Worm (Caenorhabditis elegans) whole organism, late embryonic: ENCODE data around the gene ttm-1.

ENCODE experiments used
- F13H6.1 ChIP-seq: sonication (generic microtip); optimal IDR thresholded peaks from 2 replicates; lab custom pipeline; 2016; ENCODE audit warnings: missing genetic modification characterization, missing compliant biosample characterization
- K02D7.2 ChIP-seq: sonication (generic microtip); optimal IDR thresholded peaks from 2 replicates; lab custom pipeline; 2017; ENCODE audit warnings: mild to moderate bottlenecking, missing genetic modification characterization, missing compliant biosample characterization
- T23F11.4 ChIP-seq: fragments of 200-800 bp; sonication (Bioruptor generic); optimal IDR thresholded peaks from 2 replicates; lab custom pipeline; 2018; ENCODE audit warnings: mild to moderate bottlenecking, missing genetic modification characterization, missing compliant biosample characterization
- Y22D7AL.16 ChIP-seq: sonication (generic microtip); optimal IDR thresholded peaks from 2 replicates; lab custom pipeline; 2016; ENCODE audit warnings: missing genetic modification characterization, missing compliant biosample characterization
- ahr-1 ChIP-seq: sonication (generic microtip); optimal IDR thresholded peaks from 2 replicates; lab custom pipeline; 2016; ENCODE audit warnings: missing genetic modification characterization, missing compliant biosample characterization
- ceh-14 ChIP-seq: sonication (generic microtip); optimal IDR thresholded peaks from 2 replicates; lab custom pipeline; 2016; ENCODE audit warnings: missing genotype, missing genetic modification characterization, missing compliant biosample characterization
- ceh-19 ChIP-seq: fragments of 200-800 bp; sonication (Bioruptor generic); optimal IDR thresholded peaks from 2 replicates; lab custom pipeline; 2018; ENCODE audit warnings: mild to moderate bottlenecking, missing genetic modification characterization, missing compliant biosample characterization
- ceh-2 ChIP-seq: sonication (generic microtip); optimal IDR thresholded peaks from 2 replicates; lab custom pipeline; 2016; ENCODE audit warnings: missing genotype, missing genetic modification characterization, missing compliant biosample characterization
- ceh-22 ChIP-seq: sonication (generic microtip); optimal IDR thresholded peaks from 2 replicates; lab custom pipeline; 2017; ENCODE audit warnings: missing biosample characterization, missing genetic modification characterization
- ceh-24 ChIP-seq: sonication (generic microtip); optimal IDR thresholded peaks from 2 replicates; lab custom pipeline; 2016; ENCODE audit warnings: mild to moderate bottlenecking, missing genetic modification characterization, missing compliant biosample characterization
- ceh-31 ChIP-seq: sonication (generic microtip); optimal IDR thresholded peaks from 2 replicates; lab custom pipeline; 2016; ENCODE audit warnings: missing genetic modification characterization, missing compliant biosample characterization
- ceh-34 ChIP-seq: sonication (generic microtip); optimal IDR thresholded peaks from 2 replicates; lab custom pipeline; 2016; ENCODE audit warnings: mild to moderate bottlenecking, missing genetic modification characterization, missing compliant biosample characterization
- ceh-6 ChIP-seq: fragments of 200-800 bp; sonication (Bioruptor generic); optimal IDR thresholded peaks from 2 replicates; lab custom pipeline; 2018; ENCODE audit warnings: mild to moderate bottlenecking, missing genetic modification characterization, missing compliant biosample characterization
- che-1 ChIP-seq: sonication (generic microtip); optimal IDR thresholded peaks from 2 replicates; lab custom pipeline; 2016; ENCODE audit warnings: mild to moderate bottlenecking, missing genetic modification characterization, missing compliant biosample characterization
- dmd-4 ChIP-seq: sonication (generic microtip); optimal IDR thresholded peaks from 2 replicates; lab custom pipeline; 2016; ENCODE audit warnings: borderline replicate concordance, missing genetic modification characterization, missing compliant biosample characterization
- dve-1 ChIP-seq: sonication (generic microtip); optimal IDR thresholded peaks from 2 replicates; lab custom pipeline; 2017; ENCODE audit warnings: antibody characterized with exemption, mild to moderate bottlenecking, missing genetic modification characterization, missing compliant biosample characterization
- elt-4 ChIP-seq: sonication (generic microtip); optimal IDR thresholded peaks from 2 replicates; lab custom pipeline; 2016; ENCODE audit warnings: missing genetic modification characterization, missing compliant biosample characterization
- fax-1 ChIP-seq: sonication (generic microtip); optimal IDR thresholded peaks from 2 replicates; lab custom pipeline; 2016; ENCODE audit warnings: missing genotype, missing genetic modification characterization, missing compliant biosample characterization
- fkh-10 ChIP-seq: fragments of 150-350 bp; optimal IDR thresholded peaks from 2 replicates; lab custom pipeline; 2014; ENCODE audit warnings: missing biosample characterization, missing genetic modification reagents, missing genetic modification characterization
- fkh-6 ChIP-seq: sonication (generic microtip); optimal IDR thresholded peaks from 2 replicates; lab custom pipeline; 2016; ENCODE audit warnings: missing genetic modification characterization, missing compliant biosample characterization
- gmeb-2 ChIP-seq: sonication (generic microtip); optimal IDR thresholded peaks from 2 replicates; lab custom pipeline; 2016; ENCODE audit warnings: missing genetic modification characterization, inconsistent platforms, missing compliant biosample characterization
- hlh-13 ChIP-seq: fragments of 200-800 bp; sonication (Bioruptor generic); optimal IDR thresholded peaks from 2 replicates; lab custom pipeline; 2018; ENCODE audit warnings: mild to moderate bottlenecking, missing genetic modification characterization, missing compliant biosample characterization
- hlh-15 ChIP-seq: sonication (generic microtip); optimal IDR thresholded peaks from 2 replicates; lab custom pipeline; 2016; ENCODE audit warnings: missing genetic modification characterization, missing compliant biosample characterization
- hlh-30 ChIP-seq: sonication (generic microtip); optimal IDR thresholded peaks from 2 replicates; lab custom pipeline; 2017; ENCODE audit warnings: antibody characterized with exemption, missing genetic modification characterization, missing compliant biosample characterization; ENCODE audit not compliant: insufficient read depth
- hlh-6 ChIP-seq: sonication (generic microtip); optimal IDR thresholded peaks from 2 replicates; lab custom pipeline; 2016; ENCODE audit warnings: missing genotype, missing genetic modification characterization, missing compliant biosample characterization
- mec-3 ChIP-seq: sonication (generic microtip); optimal IDR thresholded peaks from 2 replicates; lab custom pipeline; 2016; ENCODE audit warnings: borderline replicate concordance, missing genetic modification characterization, missing compliant biosample characterization
- nhr-232 ChIP-seq: sonication (generic microtip); optimal IDR thresholded peaks from 2 replicates; lab custom pipeline; 2016; ENCODE audit warnings: missing genetic modification characterization, missing compliant biosample characterization
- npax-4 ChIP-seq: sonication (generic microtip); optimal IDR thresholded peaks from 2 replicates; lab custom pipeline; 2016; ENCODE audit warnings: missing genetic modification characterization, missing compliant biosample characterization
- pag-3 ChIP-seq: sonication (generic microtip); optimal IDR thresholded peaks from 2 replicates; lab custom pipeline; 2016; ENCODE audit warnings: missing compliant biosample characterization, missing genetic modification characterization, borderline replicate concordance
- pax-1 ChIP-seq: fragments of 150-350 bp; optimal IDR thresholded peaks from 2 replicates; lab custom pipeline; 2014; ENCODE audit warnings: missing biosample characterization, missing genetic modification characterization
- pha-2 ChIP-seq: sonication (generic microtip); optimal IDR thresholded peaks from 2 replicates; lab custom pipeline; 2017; ENCODE audit warnings: mild to moderate bottlenecking, missing genetic modification characterization, missing compliant biosample characterization
- pqm-1 ChIP-seq: sonication (generic microtip); optimal IDR thresholded peaks from 2 replicates; lab custom pipeline; 2016; ENCODE audit warnings: missing genetic modification characterization, missing compliant biosample characterization
- ref-2 ChIP-seq: sonication (generic microtip); optimal IDR thresholded peaks from 2 replicates; lab custom pipeline; 2016; ENCODE audit warnings: missing genetic modification characterization, missing compliant biosample characterization
- rnt-1 ChIP-seq: sonication (generic microtip); optimal IDR thresholded peaks from 2 replicates; lab custom pipeline; 2016; ENCODE audit warnings: missing genetic modification characterization, missing compliant biosample characterization
- sdc-2 ChIP-seq: sonication (generic microtip); optimal IDR thresholded peaks from 2 replicates; lab custom pipeline; 2016; ENCODE audit warnings: missing genotype, missing genetic modification characterization, missing compliant biosample characterization
- sox-2 ChIP-seq: fragments of 200-800 bp; sonication (Bioruptor generic); IDR thresholded peaks from 2 replicates; pipeline ENCODE4 v1.3.6; 2022; ENCODE audit warnings: missing genetic modification reagents, missing genetic modification characterization, missing compliant biosample characterization
- sox-4 ChIP-seq: sonication (generic microtip); optimal IDR thresholded peaks from 2 replicates; lab custom pipeline; 2017; ENCODE audit warnings: mild to moderate bottlenecking, missing genetic modification characterization, inconsistent platforms, missing compliant biosample characterization
- tbx-7 ChIP-seq: sonication (generic microtip); optimal IDR thresholded peaks from 2 replicates; lab custom pipeline; 2016; ENCODE audit warnings: missing genotype, missing genetic modification characterization, missing compliant biosample characterization
- unc-3 ChIP-seq, 2 experiments: fragments of 200-800 bp in 1 of 2; sonication (Bioruptor generic) in 1 of 2; sonication (generic microtip) in 1 of 2; conservative IDR thresholded peaks in 1 of 2; optimal IDR thresholded peaks in 1 of 2; 2 replicates each; pipeline versions ENCODE4 v1.3.6 to Lab custom; 2016 to 2022; ENCODE audit warnings: missing compliant biosample characterization in 2 of 2, missing genetic modification characterization in 2 of 2, missing genetic modification reagents in 1 of 2
- unc-42 ChIP-seq: sonication (generic microtip); optimal IDR thresholded peaks from 2 replicates; lab custom pipeline; 2016; ENCODE audit warnings: missing genotype, missing genetic modification characterization, missing compliant biosample characterization

ttm-1 gene

ce11 chrIII:12993607-12994006 is 26.8 kb upstream of the ttm-1 start, which contains the start of gene col-97:
Gene col-97 (minus strand): TSS chrIII:12993707.
- TF ChIP-seq pag-3 (tag; lab: Kevin White, UChicago) (no peak), gmeb-2 (tag; lab: Kevin White, UChicago) (no peak), ceh-6 (GFP tag; lab: Kevin White, UChicago) (no peak), pha-2 (tag; lab: Kevin White, UChicago) (no peak), hlh-6 (tag; lab: Kevin White, UChicago) (no peak), ref-2 (tag; lab: Kevin White, UChicago) (no peak), unc-3 (GFP tag; conservative IDR thresholded peaks at IDR 0.05; lab: Robert Waterston, UW) (no peak), unc-3 (tag; optimal IDR thresholded peaks at IDR 0.05; lab: Kevin White, UChicago) (no peak), fax-1 (tag; lab: Kevin White, UChicago) (no peak), fkh-6 (tag; lab: Kevin White, UChicago) (no peak), sox-4 (tag; lab: Kevin White, UChicago) (no peak), tbx-7 (tag; lab: Kevin White, UChicago) (no peak), npax-4 (no peak), ceh-22 (no peak), hlh-13 (GFP tag; lab: Kevin White, UChicago) (no peak), ceh-19 (GFP tag; lab: Kevin White, UChicago) (no peak), Y22D7AL.16 (tag; lab: Kevin White, UChicago) (no peak), hlh-30 (tag; lab: Kevin White, UChicago) (no peak), rnt-1 (tag; lab: Kevin White, UChicago) (no peak), ceh-14 (no peak), fkh-10 (no peak)
- TF ChIP-seq, all 69 proteins: peak for 0

ce11 chrIII:12993055-12993454 is 26.3 kb upstream of the ttm-1 start:
- TF ChIP-seq elt-4 (tag; lab: Kevin White, UChicago) = peak; percentile 88
- no peak for TF ChIP-seq nhr-232
- TF ChIP-seq hlh-15 (tag; lab: Kevin White, UChicago) = no peak
- no peak for TF ChIP-seq unc-42 (tag; lab: Kevin White, UChicago)
- no peak for TF ChIP-seq K02D7.2 (tag; lab: Kevin White, UChicago)
- TF ChIP-seq ceh-34 (tag; lab: Kevin White, UChicago) = no peak
- no peak for TF ChIP-seq dve-1
- no peak for TF ChIP-seq hlh-6 (tag; lab: Kevin White, UChicago)
- no peak for TF ChIP-seq pax-1 (tag; lab: Kevin White, UChicago)
- no peak for TF ChIP-seq sox-4 (tag; lab: Kevin White, UChicago)
- peak; percentile 29 for TF ChIP-seq sdc-2 (tag; lab: Kevin White, UChicago)
- TF ChIP-seq dmd-4 = no peak
- TF ChIP-seq, all 69 proteins: peak for 2

ce11 chrIII:12990997-12991396 is 24.2 kb upstream of the ttm-1 start, which contains the start of gene ZK1010.12:
Gene ZK1010.12 (plus strand): TSS chrIII:12991297.
- TF ChIP-seq F13H6.1 (tag; lab: Kevin White, UChicago) (no peak), pag-3 (tag; lab: Kevin White, UChicago) (no peak), T23F11.4 (GFP tag; lab: Kevin White, UChicago) (no peak), ceh-24 (tag; lab: Kevin White, UChicago) (no peak), ahr-1 (no peak), sox-2 (no peak), ceh-2 (tag; lab: Kevin White, UChicago) (no peak), fkh-6 (tag; lab: Kevin White, UChicago) (no peak), mec-3 (tag; lab: Kevin White, UChicago) (no peak), fkh-10 (no peak), sox-4 (tag; lab: Kevin White, UChicago) (no peak), ceh-19 (GFP tag; lab: Kevin White, UChicago) (no peak), sdc-2 (tag; lab: Kevin White, UChicago) (no peak), che-1 (tag; lab: Kevin White, UChicago) (no peak), pqm-1 (no peak), ceh-6 (GFP tag; lab: Kevin White, UChicago) (no peak), ceh-31 (no peak)
